Fruit fly (Drosophila melanogaster): ENCODE measurements around the gene CG6144.

dm6 chr2L:10458979-10459378, 29.5 kb upstream of the CG6144 start:
- TF ChIP-seq CG3032 (tag; optimal IDR thresholded peaks at IDR 0.05) (no peak), dac (GFP tag; optimal IDR thresholded peaks at IDR 0.05) (no peak), svp (GFP tag) (no peak), CG34406 (GFP tag; optimal IDR thresholded peaks at IDR 0.05) (no peak)
